Fruit fly (Drosophila melanogaster) whole organism, wandering third instar larva: ENCODE measurements around the gene Arpc2.

Source experiments
- CG32264 ChIP-seq: fragments of 200-800 bp; sonication (Bioruptor generic); optimal IDR thresholded peaks from 2 replicates; lab custom pipeline; 2016; ENCODE audit warnings: missing biosample characterization, missing genetic modification characterization
- CrebA ChIP-seq: fragments of 200-800 bp; sonication (Bioruptor generic); optimal IDR thresholded peaks from 2 replicates; lab custom pipeline; 2016; ENCODE audit warnings: missing biosample characterization, mild to moderate bottlenecking, missing genetic modification characterization, borderline replicate concordance
- Dif ChIP-seq: fragments of 200-275, 200-300 bp; sonication (Bioruptor generic); optimal IDR thresholded peaks from 2 replicates; lab custom pipeline; 2018; ENCODE audit warnings: missing biosample characterization, missing genetic modification characterization; ENCODE audit not compliant: partially characterized antibody
- HLH106 ChIP-seq: fragments of 200-800 bp; optimal IDR thresholded peaks from 3 replicates; lab custom pipeline; 2019; ENCODE audit warnings: missing biosample characterization, mild to moderate bottlenecking, missing genetic modification characterization, moderate library complexity
- Myc ChIP-seq: fragments of >200 bp; optimal IDR thresholded peaks from 2 replicates; lab custom pipeline; 2017
- br ChIP-seq: fragments of 200-800 bp; sonication (Bioruptor generic); optimal IDR thresholded peaks from 2 replicates; lab custom pipeline; 2016; ENCODE audit warnings: missing biosample characterization, missing genetic modification characterization
- foxo ChIP-seq, 2 experiments: fragments of 200-800 bp; sonication (Bioruptor generic); optimal IDR thresholded peaks; 2 replicates in 1 of 2; 3 replicates in 1 of 2; lab custom pipeline; 2016 to 2017; ENCODE audit warnings: missing biosample characterization in 2 of 2, missing genetic modification characterization in 2 of 2
- fru ChIP-seq: fragments of 200-800 bp; sonication (Bioruptor generic); optimal IDR thresholded peaks from 3 replicates; lab custom pipeline; 2016; ENCODE audit warnings: missing biosample characterization, mild to moderate bottlenecking, missing genetic modification characterization
- lola ChIP-seq: fragments of >200 bp; optimal IDR thresholded peaks from 2 replicates; lab custom pipeline; 2017; ENCODE audit warnings: missing biosample characterization, missing genetic modification characterization
- pan ChIP-seq: fragments of >200 bp; optimal IDR thresholded peaks from 2 replicates; lab custom pipeline; 2017
- psq ChIP-seq: fragments of 200-800 bp; sonication (Bioruptor generic); optimal IDR thresholded peaks from 3 replicates; lab custom pipeline; 2017; ENCODE audit warnings: missing biosample characterization, mild to moderate bottlenecking, missing genetic modification characterization, moderate library complexity
- sage ChIP-seq: fragments of 200-800 bp; sonication (Bioruptor generic); optimal IDR thresholded peaks from 2 replicates; lab custom pipeline; 2016; ENCODE audit warnings: missing biosample characterization, mild to moderate bottlenecking, missing genetic modification characterization
- tai ChIP-seq: sonication (Bioruptor generic); optimal IDR thresholded peaks from 2 replicates; lab custom pipeline; 2016; ENCODE audit warnings: missing biosample characterization, missing genetic modification characterization
- usp ChIP-seq: fragments of >200 bp; optimal IDR thresholded peaks from 2 replicates; lab custom pipeline; 2017; ENCODE audit warnings: missing biosample characterization, missing genetic modification characterization

- TF ChIP-seq CrebA (GFP tag; lab: Kevin White, UChicago) (no peak), Dif (no peak), pan (lab: Kevin White, UChicago) (no peak), psq (GFP tag; lab: Kevin White, UChicago) (no peak), HLH106 (tag; lab: Kevin White, UChicago) (no peak), CG32264 (GFP tag; lab: Kevin White, UChicago) (no peak), Myc (lab: Kevin White, UChicago) (no peak), fru (GFP tag; lab: Kevin White, UChicago) (peak; percentile 35), usp (GFP tag; lab: Kevin White, UChicago) (no peak), foxo (GFP tag; optimal IDR thresholded peaks at IDR 0.05; lab: Kevin White, UChicago) (peak in 1 of 2 experiments; percentile 49), sage (no peak), lola (GFP tag; lab: Kevin White, UChicago) (no peak), tai (GFP tag; lab: Kevin White, UChicago) (no peak), br (GFP tag; lab: Kevin White, UChicago) (peak; percentile 27)
These were observed 2.1 kb upstream of the Arpc2 start, which contains the start of gene CG10947 for dm6 chr2L:20414750-20415211.
